Worm (Caenorhabditis elegans) whole organism, L2 larva: ENCODE results near the gene T05B4.13.

Experiments
- C34F6.9 ChIP-seq: fragments of 150-350 bp; optimal IDR thresholded peaks from 2 replicates; lab custom pipeline; 2014; ENCODE audit warnings: missing biosample characterization, missing genetic modification characterization
- R02D3.7 ChIP-seq: fragments of 150-350 bp; optimal IDR thresholded peaks from 2 replicates; lab custom pipeline; 2014; ENCODE audit warnings: missing biosample characterization, missing genetic modification characterization
- Y55F3AM.14 ChIP-seq: fragments of 200-800 bp; sonication (Bioruptor generic); optimal IDR thresholded peaks from 2 replicates; lab custom pipeline; 2018; ENCODE audit warnings: mild to moderate bottlenecking, missing genetic modification characterization, missing compliant biosample characterization
- ZK546.5 ChIP-seq: sonication (generic microtip); optimal IDR thresholded peaks from 2 replicates; lab custom pipeline; 2017; ENCODE audit warnings: missing biosample characterization, missing genetic modification characterization
- alr-1 ChIP-seq: fragments of 150-350 bp; optimal IDR thresholded peaks from 2 replicates; lab custom pipeline; 2014; ENCODE audit warnings: missing biosample characterization, missing genetic modification characterization
- aly-2 ChIP-seq: fragments of 150-350 bp; optimal IDR thresholded peaks from 2 replicates; lab custom pipeline; 2014; ENCODE audit warnings: missing biosample characterization, missing genetic modification characterization
- ama-1 ChIP-seq: fragments of 150-350 bp; optimal IDR thresholded peaks from 2 replicates; lab custom pipeline; 2018; ENCODE audit warnings: inconsistent platforms
- blmp-1 ChIP-seq: sonication (generic microtip); optimal IDR thresholded peaks from 2 replicates; lab custom pipeline; 2017; ENCODE audit warnings: missing genetic modification characterization, mild to moderate bottlenecking, missing compliant biosample characterization, antibody characterized with exemption, moderate library complexity; ENCODE audit not compliant: insufficient read depth
- ceh-82 ChIP-seq: fragments of 150-350 bp; optimal IDR thresholded peaks from 2 replicates; lab custom pipeline; 2014; ENCODE audit warnings: missing biosample characterization, missing genetic modification characterization
- crh-2 ChIP-seq: sonication (generic microtip); optimal IDR thresholded peaks from 2 replicates; lab custom pipeline; 2017; ENCODE audit warnings: missing biosample characterization, missing genetic modification characterization
- dmd-4 ChIP-seq: sonication (generic microtip); optimal IDR thresholded peaks from 2 replicates; lab custom pipeline; 2017; ENCODE audit warnings: missing biosample characterization, missing genetic modification characterization
- egl-27 ChIP-seq: sonication (generic microtip); optimal IDR thresholded peaks from 3 replicates; lab custom pipeline; 2017; ENCODE audit warnings: missing biosample characterization, missing genetic modification reagents, missing genetic modification characterization
- elt-1 ChIP-seq: fragments of 150-350 bp; optimal IDR thresholded peaks from 2 replicates; lab custom pipeline; 2014; ENCODE audit warnings: missing biosample characterization, missing genetic modification characterization
- elt-3 ChIP-seq: sonication (generic microtip); optimal IDR thresholded peaks from 2 replicates; lab custom pipeline; 2017; ENCODE audit warnings: missing biosample characterization, missing genetic modification characterization
- fos-1 ChIP-seq: fragments of 150-350 bp; optimal IDR thresholded peaks from 2 replicates; lab custom pipeline; 2014; ENCODE audit warnings: missing biosample characterization, missing genetic modification characterization
- gmeb-1 ChIP-seq: fragments of 150-350 bp; optimal IDR thresholded peaks from 2 replicates; lab custom pipeline; 2014; ENCODE audit warnings: missing biosample characterization, missing genetic modification characterization
- lin-11 ChIP-seq: fragments of 150-350 bp; sonication (generic microtip); optimal IDR thresholded peaks from 2 replicates; lab custom pipeline; 2014; ENCODE audit warnings: missing biosample characterization, missing genetic modification characterization, inconsistent platforms, mixed read lengths
- lin-39 ChIP-seq: fragments of 150-350 bp; optimal IDR thresholded peaks from 2 replicates; lab custom pipeline; 2014; ENCODE audit warnings: missing biosample characterization, missing genetic modification reagents, missing genetic modification characterization
- lsy-2 ChIP-seq, 2 experiments: fragments of 150-350 bp in 1 of 2; sonication (generic microtip) in 1 of 2; optimal IDR thresholded peaks; 2 replicates each; lab custom pipeline; 2014 to 2017; ENCODE audit warnings: missing biosample characterization in 2 of 2, missing genetic modification characterization in 2 of 2
- mab-5 ChIP-seq: fragments of 150-350 bp; optimal IDR thresholded peaks from 2 replicates; lab custom pipeline; 2014; ENCODE audit warnings: missing biosample characterization, missing genetic modification characterization
- mbf-1 ChIP-seq: sonication (generic microtip); optimal IDR thresholded peaks from 2 replicates; lab custom pipeline; 2017; ENCODE audit warnings: missing biosample characterization, missing genetic modification characterization
- mdl-1 ChIP-seq, 2 experiments: fragments of 150-350 bp in 1 of 2; sonication (generic microtip) in 1 of 2; optimal IDR thresholded peaks; 2 replicates each; lab custom pipeline; 2017; ENCODE audit warnings: missing biosample characterization in 2 of 2, missing genetic modification characterization in 2 of 2
- nhr-10 ChIP-seq: sonication (generic microtip); optimal IDR thresholded peaks from 2 replicates; lab custom pipeline; 2017; ENCODE audit warnings: missing biosample characterization, missing genetic modification characterization
- nhr-12 ChIP-seq: fragments of 150-350 bp; optimal IDR thresholded peaks from 2 replicates; lab custom pipeline; 2014; ENCODE audit warnings: missing biosample characterization, missing genetic modification characterization
- nhr-129 ChIP-seq: fragments of 150-350 bp; optimal IDR thresholded peaks from 2 replicates; lab custom pipeline; 2014; ENCODE audit warnings: missing biosample characterization, missing genetic modification characterization
- nhr-21 ChIP-seq: fragments of 150-350 bp; optimal IDR thresholded peaks from 2 replicates; lab custom pipeline; 2014; ENCODE audit warnings: missing biosample characterization, missing genetic modification characterization
- nhr-23 ChIP-seq: fragments of 150-350 bp; optimal IDR thresholded peaks from 2 replicates; lab custom pipeline; 2014; ENCODE audit warnings: missing biosample characterization, missing genetic modification reagents, missing genetic modification characterization
- nhr-237 ChIP-seq: fragments of 150-350 bp; optimal IDR thresholded peaks from 2 replicates; lab custom pipeline; 2014; ENCODE audit warnings: missing biosample characterization, missing genetic modification characterization
- nhr-6 ChIP-seq: fragments of 150-350 bp; optimal IDR thresholded peaks from 2 replicates; lab custom pipeline; 2014; ENCODE audit warnings: missing biosample characterization, missing genetic modification characterization
- nhr-77 ChIP-seq: fragments of 150-350 bp; optimal IDR thresholded peaks from 2 replicates; lab custom pipeline; 2014; ENCODE audit warnings: missing biosample characterization, missing genetic modification characterization
- peb-1 ChIP-seq: fragments of 150-350 bp; optimal IDR thresholded peaks from 2 replicates; lab custom pipeline; 2014; ENCODE audit warnings: missing biosample characterization, missing genetic modification characterization
- sem-4 ChIP-seq: fragments of 150-350 bp; optimal IDR thresholded peaks from 2 replicates; lab custom pipeline; 2014; ENCODE audit warnings: missing biosample characterization, missing genetic modification reagents, missing genetic modification characterization
- skn-1 ChIP-seq: sonication (generic microtip); optimal IDR thresholded peaks from 2 replicates; lab custom pipeline; 2017; ENCODE audit warnings: missing biosample characterization, missing genetic modification characterization
- sma-3 ChIP-seq: sonication (generic microtip); optimal IDR thresholded peaks from 2 replicates; lab custom pipeline; 2016; ENCODE audit warnings: missing genetic modification reagents, missing genetic modification characterization, missing compliant biosample characterization
- sma-9 ChIP-seq, 2 experiments: fragments of 150-350 bp in 1 of 2; sonication (generic microtip) in 1 of 2; optimal IDR thresholded peaks; 2 replicates each; lab custom pipeline; 2014 to 2016; ENCODE audit warnings: missing genetic modification characterization in 2 of 2, mild to moderate bottlenecking in 1 of 2, missing biosample characterization in 1 of 2, missing compliant biosample characterization in 1 of 2, missing genetic modification reagents in 1 of 2, moderate library complexity in 1 of 2
- snpc-4 ChIP-seq: fragments of 150-350 bp; optimal IDR thresholded peaks from 2 replicates; lab custom pipeline; 2014; ENCODE audit warnings: missing biosample characterization, missing genetic modification characterization
- unc-39 ChIP-seq: fragments of 150-350 bp; optimal IDR thresholded peaks from 2 replicates; lab custom pipeline; 2014; ENCODE audit warnings: missing biosample characterization, missing genetic modification characterization
- unc-55 ChIP-seq: fragments of 150-350 bp; sonication (generic microtip); optimal IDR thresholded peaks from 3 replicates; lab custom pipeline; 2014; ENCODE audit warnings: missing biosample characterization, missing genetic modification reagents, missing genetic modification characterization
- unc-62 ChIP-seq: fragments of 150-350 bp; optimal IDR thresholded peaks from 2 replicates; lab custom pipeline; 2014; ENCODE audit warnings: missing biosample characterization, missing genetic modification reagents, missing genetic modification characterization
- zag-1 ChIP-seq: fragments of 150-350 bp; optimal IDR thresholded peaks from 2 replicates; lab custom pipeline; 2014; ENCODE audit warnings: missing biosample characterization, missing genetic modification characterization
- ztf-1 ChIP-seq: fragments of 200-800 bp; sonication (Bioruptor generic); conservative IDR thresholded peaks from 2 replicates; pipeline ENCODE4 v1.3.6; 2022; ENCODE audit warnings: missing genetic modification characterization, missing compliant biosample characterization
- ztf-11 ChIP-seq: sonication (generic microtip); optimal IDR thresholded peaks from 2 replicates; lab custom pipeline; 2017; ENCODE audit warnings: missing biosample characterization, missing genetic modification characterization

T05B4.13 gene

ce11 chrV:4143034-4143433 is 15.7 kb upstream of the T05B4.13 start (continued):
- TF ChIP-seq sem-4 (tag; lab: Kevin White, UChicago) (peak; percentile 73), nhr-21 (tag; lab: Kevin White, UChicago) (peak; percentile 72), C34F6.9 (tag; lab: Kevin White, UChicago) (peak; percentile 95), crh-2 (tag; lab: Kevin White, UChicago) (peak; percentile 87), sma-3 (peak; percentile 78), elt-3 (tag; lab: Kevin White, UChicago) (no peak), nhr-23 (tag; lab: Kevin White, UChicago) (no peak)

- TF ChIP-seq ceh-82 (tag; lab: Kevin White, UChicago), result no peak
- no peak for TF ChIP-seq mdl-1 (tag; optimal IDR thresholded peaks at IDR 0.05; lab: Kevin White, UChicago)
- TF ChIP-seq lsy-2 (tag; optimal IDR thresholded peaks at IDR 0.05; lab: Kevin White, UChicago), result no peak
- no peak for TF ChIP-seq ama-1 (lab: Kevin White, UChicago)
- TF ChIP-seq nhr-23 (tag; lab: Kevin White, UChicago), result no peak
- no peak for TF ChIP-seq unc-39 (tag; lab: Kevin White, UChicago)
- TF ChIP-seq mbf-1 (tag; lab: Kevin White, UChicago), result no peak
- no peak for TF ChIP-seq crh-2 (tag; lab: Kevin White, UChicago)
- no peak for TF ChIP-seq unc-55 (GFP tag; lab: Kevin White, UChicago)
- no peak for TF ChIP-seq sma-3
- no peak for TF ChIP-seq skn-1 (tag; lab: Kevin White, UChicago)
- TF ChIP-seq gmeb-1 (tag; lab: Kevin White, UChicago), result no peak
- TF ChIP-seq sma-9 (GFP tag; optimal IDR thresholded peaks at IDR 0.05; lab: Kevin White, UChicago), result no peak
- TF ChIP-seq sma-9 (tag; optimal IDR thresholded peaks at IDR 0.05; lab: Kevin White, UChicago), result no peak
- no peak for TF ChIP-seq unc-62 (GFP tag; lab: Kevin White, UChicago)
- TF ChIP-seq ztf-11 (tag; lab: Kevin White, UChicago), result no peak
- no peak for TF ChIP-seq lin-11
- TF ChIP-seq nhr-12, result no peak
- TF ChIP-seq elt-1 (tag; lab: Kevin White, UChicago), result no peak
- no peak for TF ChIP-seq mab-5
- no peak for TF ChIP-seq blmp-1
These were observed 11.4 kb upstream of the T05B4.13 start, which contains the start of gene lgc-29 for ce11 chrV:4138688-4139087. TSS of gene lgc-29 (plus strand) at chrV:4138988.

ce11 chrV:4134728-4135127 is 7.4 kb upstream of the T05B4.13 start, which contains the start of gene lgc-1:
TSS of gene lgc-1 (plus strand) at chrV:4135028.
- no peak for TF ChIP-seq nhr-129 (tag; lab: Kevin White, UChicago)
- no peak for TF ChIP-seq mdl-1 (tag; optimal IDR thresholded peaks at IDR 0.05; lab: Kevin White, UChicago)
- no peak for TF ChIP-seq lin-11
- TF ChIP-seq nhr-77 (tag; lab: Kevin White, UChicago), result no peak
- no peak for TF ChIP-seq sma-3
- no peak for TF ChIP-seq R02D3.7 (tag; lab: Kevin White, UChicago)
- TF ChIP-seq unc-62 (GFP tag; lab: Kevin White, UChicago), result no peak
- no peak for TF ChIP-seq ZK546.5
- no peak for TF ChIP-seq crh-2 (tag; lab: Kevin White, UChicago)
- TF ChIP-seq sem-4 (tag; lab: Kevin White, UChicago), result no peak
- no peak for TF ChIP-seq egl-27 (tag; lab: Kevin White, UChicago)
- no peak for TF ChIP-seq fos-1 (tag; lab: Kevin White, UChicago)
- TF ChIP-seq nhr-12, result no peak
- TF ChIP-seq C34F6.9 (tag; lab: Kevin White, UChicago), result no peak

ce11 chrV:4131471-4131939 is 4.2 kb upstream of the T05B4.13 start, which contains the start of gene nhr-57:
TSS of gene nhr-57 (plus strand) at chrV:4131889.
- TF ChIP-seq fos-1 (tag; lab: Kevin White, UChicago) (peak; percentile 73), sem-4 (tag; lab: Kevin White, UChicago) (peak; percentile 61), nhr-6 (tag; lab: Kevin White, UChicago) (peak; percentile 67), nhr-21 (tag; lab: Kevin White, UChicago) (peak; percentile 87), dmd-4 (tag; lab: Kevin White, UChicago) (no peak), nhr-23 (tag; lab: Kevin White, UChicago) (no peak), alr-1 (no peak), aly-2 (tag; lab: Kevin White, UChicago) (no peak), nhr-129 (tag; lab: Kevin White, UChicago) (peak; percentile 96), mdl-1 (tag; optimal IDR thresholded peaks at IDR 0.05; lab: Kevin White, UChicago) (peak in 1 of 2 experiments; percentile 40), ZK546.5 (no peak), skn-1 (tag; lab: Kevin White, UChicago) (peak; percentile 72), nhr-77 (tag; lab: Kevin White, UChicago) (no peak), ama-1 (lab: Kevin White, UChicago) (no peak), lin-39 (no peak), nhr-237 (no peak), unc-39 (tag; lab: Kevin White, UChicago) (no peak), elt-1 (tag; lab: Kevin White, UChicago) (no peak), nhr-10 (tag; lab: Kevin White, UChicago) (no peak), ztf-1 (GFP tag; lab: Robert Waterston, UW) (no peak), gmeb-1 (tag; lab: Kevin White, UChicago) (peak; percentile 62), lin-11 (no peak), sma-9 (GFP tag; optimal IDR thresholded peaks at IDR 0.05; lab: Kevin White, UChicago) (peak; percentile 93), sma-9 (tag; optimal IDR thresholded peaks at IDR 0.05; lab: Kevin White, UChicago) (no peak), crh-2 (tag; lab: Kevin White, UChicago) (peak; percentile 51), R02D3.7 (tag; lab: Kevin White, UChicago) (no peak), mbf-1 (tag; lab: Kevin White, UChicago) (no peak), unc-55 (GFP tag; lab: Kevin White, UChicago) (peak; percentile 19), peb-1 (no peak), lsy-2 (tag; optimal IDR thresholded peaks at IDR 0.05; lab: Kevin White, UChicago) (no peak), snpc-4 (tag; lab: Kevin White, UChicago) (no peak), Y55F3AM.14 (peak; percentile 86), zag-1 (tag; lab: Kevin White, UChicago) (no peak), nhr-12 (no peak), ztf-11 (tag; lab: Kevin White, UChicago) (no peak)
